Worm (Caenorhabditis elegans): ENCODE results near the gene F27D9.12.

The F27D9.12 gene

ce11 chrX:7681965-7682946 lies 25.5 kb upstream of the F27D9.12 start, which contains the start of gene unc-18:
Gene unc-18 (plus strand): TSS chrX:7682896.
- TF ChIP-seq skn-1 (tag; optimal IDR thresholded peaks at IDR 0.05) (peak; percentile 24), nhr-84 (tag; optimal IDR thresholded peaks at IDR 0.05) (no peak), nhr-90 (tag; optimal IDR thresholded peaks at IDR 0.05; ENCODE audit: poor library complexity) (no peak), irx-1 (tag; optimal IDR thresholded peaks at IDR 0.05) (no peak), unc-62 (GFP tag; optimal IDR thresholded peaks at IDR 0.05) (no peak), dsc-1 (tag; optimal IDR thresholded peaks at IDR 0.05) (no peak), unc-98 (GFP tag; IDR thresholded peaks at IDR 0.05) (no peak), nhr-28 (tag; optimal IDR thresholded peaks at IDR 0.05) (no peak), F16B12.6 (tag; optimal IDR thresholded peaks at IDR 0.05) (peak; percentile 73), ces-1 (GFP tag; optimal IDR thresholded peaks at IDR 0.05) (no peak), alr-1 (tag; optimal IDR thresholded peaks at IDR 0.05; ENCODE audit: borderline replicate concordance) (no peak), ceh-8 (GFP tag; optimal IDR thresholded peaks at IDR 0.05) (no peak), hlh-4 (tag; optimal IDR thresholded peaks at IDR 0.05) (no peak), Y116A8C.19 (tag; optimal IDR thresholded peaks at IDR 0.05; ENCODE audit: borderline replicate concordance) (no peak), unc-30 (tag; optimal IDR thresholded peaks at IDR 0.05) (no peak), nhr-47 (tag; optimal IDR thresholded peaks at IDR 0.05) (no peak), ceh-88 (GFP tag; IDR thresholded peaks at IDR 0.05) (no peak), tbx-2 (tag; optimal IDR thresholded peaks at IDR 0.05) (no peak), nhr-76 (tag; optimal IDR thresholded peaks at IDR 0.05) (no peak), ceh-63 (GFP tag; optimal IDR thresholded peaks at IDR 0.05) (no peak), fkh-10 (GFP tag; optimal IDR thresholded peaks at IDR 0.05) (peak; percentile 34), nhr-19 (GFP tag; conservative IDR thresholded peaks at IDR 0.05) (no peak), ets-5 (GFP tag; IDR thresholded peaks at IDR 0.05) (no peak), fkh-8 (tag; optimal IDR thresholded peaks at IDR 0.05) (peak; percentile 57), lsy-2 (tag; optimal IDR thresholded peaks at IDR 0.05) (peak; percentile 9 to 26), blmp-1 (tag; optimal IDR thresholded peaks at IDR 0.05) (no peak), hlh-17 (GFP tag; optimal IDR thresholded peaks at IDR 0.05; ENCODE audit: borderline replicate concordance) (no peak), pqm-1 (tag; optimal IDR thresholded peaks at IDR 0.05) (no peak), ztf-4 (tag; optimal IDR thresholded peaks at IDR 0.05) (no peak), jun-1 (tag; optimal IDR thresholded peaks at IDR 0.05) (no peak), fos-1 (tag; optimal IDR thresholded peaks at IDR 0.05) (no peak), C04F5.9 (tag; optimal IDR thresholded peaks at IDR 0.05) (no peak), snu-23 (GFP tag; optimal IDR thresholded peaks at IDR 0.05) (no peak), swsn-7 (tag; optimal IDR thresholded peaks at IDR 0.05) (peak; percentile 20), unc-86 (tag; optimal IDR thresholded peaks at IDR 0.05) (peak; percentile 36), nhr-85 (tag) (no peak), nhr-71 (tag; optimal IDR thresholded peaks at IDR 0.05) (peak; percentile 21), hpl-2 (GFP tag; optimal IDR thresholded peaks at IDR 0.05) (no peak), zag-1 (tag; optimal IDR thresholded peaks at IDR 0.05) (no peak), rnt-1 (tag; optimal IDR thresholded peaks at IDR 0.05) (no peak), C34B4.2 (tag; optimal IDR thresholded peaks at IDR 0.05) (no peak), egl-13 (tag; optimal IDR thresholded peaks at IDR 0.05) (peak; percentile 58), pax-3 (tag; optimal IDR thresholded peaks at IDR 0.05) (no peak), mef-2 (tag; optimal IDR thresholded peaks at IDR 0.05) (no peak), elt-2 (tag; optimal IDR thresholded peaks at IDR 0.05) (no peak), aly-2 (tag; optimal IDR thresholded peaks at IDR 0.05) (no peak), efl-1 (optimal IDR thresholded peaks at IDR 0.05) (no peak), efl-1 (GFP tag; optimal IDR thresholded peaks at IDR 0.05 in 1 of 2) (peak in 1 of 2 experiments; percentile 33), lin-35 (GFP tag; optimal IDR thresholded peaks at IDR 0.05) (peak; percentile 30 to 38), tlp-1 (tag; optimal IDR thresholded peaks at IDR 0.05) (no peak), lin-14 (GFP tag; optimal IDR thresholded peaks at IDR 0.05) (peak; percentile 79), isw-1 (GFP tag; IDR thresholded peaks at IDR 0.05) (peak; percentile 9; the same call in 1 of the 2 replicates)

Measured in whole organism, L1 larva.